Comparison of ENCODE assay signal across 3 worm cellular contexts in the genomic region with DNA sequence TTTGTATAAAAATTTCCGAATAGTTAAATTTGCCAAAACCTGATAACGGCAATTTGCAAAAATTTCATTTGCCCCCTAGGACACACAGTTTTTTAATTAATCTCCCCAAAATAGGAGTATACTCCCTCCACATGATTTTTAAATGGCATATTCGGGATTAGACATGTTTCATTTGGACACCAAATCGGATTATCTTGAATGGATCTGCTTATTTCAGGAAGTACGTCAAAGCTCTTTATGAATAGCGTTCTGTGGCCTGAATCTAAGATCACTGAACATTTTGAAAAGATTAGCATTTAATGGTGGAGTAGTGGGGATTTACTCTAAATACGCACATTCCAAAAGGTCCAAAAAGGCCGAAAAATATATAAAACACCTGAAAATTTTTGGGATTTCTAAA.
TF ChIP-seq lines count a peak whose summit lies in the region.

No protein-coding gene starts in this region.

TF ChIP-seq in whole organism, L1 larva, 84 proteins besides CTCF, POLR2A, EP300 and RAD21:
- no peak for TF ChIP-seq nhr-76 (tag; optimal IDR thresholded peaks at IDR 0.05; lab: Kevin White, UChicago)
- no peak for TF ChIP-seq mep-1 (tag; optimal IDR thresholded peaks at IDR 0.05; lab: Kevin White, UChicago)
- TF ChIP-seq fkh-8 (tag; optimal IDR thresholded peaks at IDR 0.05; lab: Kevin White, UChicago), result peak; percentile 30
- TF ChIP-seq lin-14 (GFP tag; optimal IDR thresholded peaks at IDR 0.05; lab: Kevin White, UChicago), result no peak
- no peak for TF ChIP-seq mab-9 (GFP tag; IDR thresholded peaks at IDR 0.05; lab: Robert Waterston, UW)
- no peak for TF ChIP-seq alr-1 (tag; optimal IDR thresholded peaks at IDR 0.05; lab: Kevin White, UChicago; ENCODE audit: borderline replicate concordance)
- TF ChIP-seq grh-1 (GFP tag; IDR thresholded peaks at IDR 0.05; lab: Robert Waterston, UW), result no peak
- peak; percentile 53 for TF ChIP-seq pax-3 (tag; optimal IDR thresholded peaks at IDR 0.05; lab: Kevin White, UChicago)
- no peak for TF ChIP-seq swsn-7 (tag; optimal IDR thresholded peaks at IDR 0.05; lab: Kevin White, UChicago)
- TF ChIP-seq lir-3 (tag; optimal IDR thresholded peaks at IDR 0.05; lab: Kevin White, UChicago; ENCODE audit: poor library complexity), result no peak
- TF ChIP-seq nhr-84 (tag; optimal IDR thresholded peaks at IDR 0.05; lab: Kevin White, UChicago), result no peak
- TF ChIP-seq mef-2 (tag; optimal IDR thresholded peaks at IDR 0.05; lab: Kevin White, UChicago), result no peak
- no peak for TF ChIP-seq egl-13 (tag; optimal IDR thresholded peaks at IDR 0.05; lab: Kevin White, UChicago)
- TF ChIP-seq unc-98 (GFP tag; IDR thresholded peaks at IDR 0.05; lab: Robert Waterston, UW), result no peak
- TF ChIP-seq nhr-237 (tag; optimal IDR thresholded peaks at IDR 0.05; lab: Kevin White, UChicago), result no peak
- TF ChIP-seq dsc-1 (tag; optimal IDR thresholded peaks at IDR 0.05; lab: Kevin White, UChicago), result peak; percentile 94
- TF ChIP-seq zag-1 (tag; optimal IDR thresholded peaks at IDR 0.05; lab: Kevin White, UChicago), result no peak
TF ChIP-seq in whole organism, L1 larva: peak in this region for 3.

TF ChIP-seq in whole organism, L2 larva, 48 proteins besides CTCF, POLR2A, EP300 and RAD21:
- TF ChIP-seq F13H6.1 (tag; optimal IDR thresholded peaks at IDR 0.05; lab: Kevin White, UChicago) (no peak), ztf-4 (tag; optimal IDR thresholded peaks at IDR 0.05; lab: Kevin White, UChicago) (no peak), ztf-11 (tag; optimal IDR thresholded peaks at IDR 0.05; lab: Kevin White, UChicago) (no peak), sma-9 (GFP tag; optimal IDR thresholded peaks at IDR 0.05; lab: Kevin White, UChicago) (peak; percentile 35), sma-9 (tag; optimal IDR thresholded peaks at IDR 0.05; lab: Kevin White, UChicago) (no peak)
TF ChIP-seq in whole organism, L2 larva: peak in this region for 1.

TF ChIP-seq in whole organism, early embryonic, 17 proteins besides CTCF, POLR2A, EP300 and RAD21:
- TF ChIP-seq aly-1 (tag; optimal IDR thresholded peaks at IDR 0.05; lab: Kevin White, UChicago) (no peak), ceh-36 (tag; optimal IDR thresholded peaks at IDR 0.05; lab: Kevin White, UChicago) (peak; percentile 37)
